Worm (Caenorhabditis elegans) whole organism, L3 larva: Measurements from ENCODE around the gene F17C11.11.

ENCODE experiments used
- R02D3.7 ChIP-seq: fragments of 150-350 bp; optimal IDR thresholded peaks from 2 replicates; lab custom pipeline; 2014; ENCODE audit warnings: missing biosample characterization, missing genetic modification characterization
- aly-2 ChIP-seq: fragments of 150-350 bp; optimal IDR thresholded peaks from 2 replicates; lab custom pipeline; 2014; ENCODE audit warnings: missing biosample characterization, missing genetic modification characterization
- egl-27 ChIP-seq: sonication (generic microtip); optimal IDR thresholded peaks from 4 replicates; lab custom pipeline; 2017; ENCODE audit warnings: missing biosample characterization, missing genetic modification reagents, missing genetic modification characterization
- fos-1 ChIP-seq: fragments of 150-350 bp; optimal IDR thresholded peaks from 2 replicates; lab custom pipeline; 2014; ENCODE audit warnings: missing biosample characterization, missing genetic modification characterization
- jun-1 ChIP-seq: fragments of 150-350 bp; optimal IDR thresholded peaks from 2 replicates; lab custom pipeline; 2014; ENCODE audit warnings: missing biosample characterization, missing genetic modification reagents, missing genetic modification characterization
- mdl-1 ChIP-seq: fragments of 150-350 bp; optimal IDR thresholded peaks from 2 replicates; lab custom pipeline; 2014; ENCODE audit warnings: missing biosample characterization, missing genetic modification characterization
- nfya-1 ChIP-seq: sonication (generic microtip); optimal IDR thresholded peaks from 2 replicates; lab custom pipeline; 2017; ENCODE audit warnings: missing genetic modification characterization, mild to moderate bottlenecking, missing compliant biosample characterization, antibody characterized with exemption, moderate library complexity; ENCODE audit not compliant: insufficient read depth
- nhr-11 ChIP-seq: fragments of 150-350 bp; optimal IDR thresholded peaks from 2 replicates; lab custom pipeline; 2014; ENCODE audit warnings: missing biosample characterization, missing genetic modification characterization
- nhr-23 ChIP-seq: fragments of 150-350 bp; optimal IDR thresholded peaks from 2 replicates; lab custom pipeline; 2014; ENCODE audit warnings: missing biosample characterization, missing genetic modification reagents, missing genetic modification characterization
- nhr-28 ChIP-seq: fragments of 150-350 bp; optimal IDR thresholded peaks from 2 replicates; lab custom pipeline; 2014; ENCODE audit warnings: missing biosample characterization, missing genetic modification characterization
- nhr-77 ChIP-seq: fragments of 150-350 bp; optimal IDR thresholded peaks from 2 replicates; lab custom pipeline; 2014; ENCODE audit warnings: missing biosample characterization, missing genetic modification characterization
- unc-62 ChIP-seq: fragments of 150-350 bp; sonication (generic microtip); optimal IDR thresholded peaks from 4 replicates; lab custom pipeline; 2014; ENCODE audit warnings: missing biosample characterization, missing genetic modification reagents, missing genetic modification characterization

DNA sequence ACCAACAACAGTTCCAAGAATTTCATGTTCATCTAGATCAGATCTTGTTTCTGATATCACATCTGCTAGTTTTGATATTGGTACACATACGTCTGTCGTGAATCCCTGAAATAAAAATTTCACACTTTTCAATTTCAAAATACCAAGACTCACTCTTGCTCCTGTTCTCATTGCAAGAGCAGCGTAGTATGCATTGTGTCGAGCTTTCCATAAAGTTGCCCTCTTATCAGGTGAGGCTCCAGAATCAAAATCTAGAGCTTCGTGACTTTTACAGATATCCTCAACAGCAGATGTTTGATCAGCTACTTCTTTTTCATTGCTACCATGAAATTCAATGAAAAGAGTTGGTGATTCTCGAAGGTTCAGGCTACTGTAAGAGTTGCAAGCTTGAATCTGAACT lies 49.6 kb downstream of the F17C11.11 start, which contains the start of gene F32D8.11:
- TF ChIP-seq nhr-23 (tag; lab: Kevin White, UChicago) (no peak), nhr-11 (tag; lab: Kevin White, UChicago) (no peak), jun-1 (tag; lab: Kevin White, UChicago) (no peak), fos-1 (tag; lab: Kevin White, UChicago) (no peak), nfya-1 (tag; lab: Kevin White, UChicago) (no peak), unc-62 (GFP tag; lab: Kevin White, UChicago) (no peak), nhr-28 (tag; lab: Kevin White, UChicago) (no peak), egl-27 (tag; lab: Kevin White, UChicago) (no peak), R02D3.7 (tag; lab: Kevin White, UChicago) (no peak), nhr-77 (tag; lab: Kevin White, UChicago) (no peak), aly-2 (tag; lab: Kevin White, UChicago) (no peak), mdl-1 (no peak)
